Worm (Caenorhabditis elegans): ENCODE results near the gene C17B7.10.

DNA sequence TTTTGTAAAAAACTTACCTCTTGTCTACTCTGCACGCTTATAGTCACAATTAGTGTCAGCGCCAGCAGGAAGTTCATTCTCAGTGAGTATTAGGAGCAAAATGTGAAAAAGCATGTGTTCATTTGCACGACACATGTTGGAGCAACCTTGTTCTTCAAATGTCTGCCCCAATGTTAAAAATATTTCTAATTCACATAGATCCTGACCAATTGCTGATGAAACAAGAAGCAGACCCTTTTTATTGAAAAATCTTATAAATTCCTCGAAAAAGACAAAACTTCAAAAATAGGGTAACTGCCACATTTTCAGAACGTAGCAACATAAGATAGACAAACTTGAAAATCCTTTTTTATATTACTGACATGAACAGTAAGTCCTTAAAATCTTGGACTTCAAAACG, 17.6 kb downstream of the C17B7.10 start, which contains the start of gene C17B7.8:
- TF ChIP-seq bed-1 (GFP tag; IDR thresholded peaks at IDR 0.05), result no peak
- no peak for TF ChIP-seq efl-1 (GFP tag; optimal IDR thresholded peaks at IDR 0.05)
- TF ChIP-seq nfyb-1 (GFP tag; IDR thresholded peaks at IDR 0.05), result no peak
- TF ChIP-seq D2030.7 (GFP tag; IDR thresholded peaks at IDR 0.05), result no peak
- no peak for TF ChIP-seq ztf-18 (tag; optimal IDR thresholded peaks at IDR 0.05)
- no peak for TF ChIP-seq zfh-2 (GFP tag; conservative IDR thresholded peaks at IDR 0.05)
- TF ChIP-seq mcd-1 (GFP tag; IDR thresholded peaks at IDR 0.05), result no peak
- no peak for TF ChIP-seq F33H1.4 (GFP tag; IDR thresholded peaks at IDR 0.05)
- no peak for TF ChIP-seq snpc-4 (GFP tag; optimal IDR thresholded peaks at IDR 0.05)
- TF ChIP-seq snpc-4 (tag; optimal IDR thresholded peaks at IDR 0.05), result no peak
- no peak for TF ChIP-seq ets-4 (GFP tag; optimal IDR thresholded peaks at IDR 0.05)
- no peak for TF ChIP-seq xnd-1 (tag; optimal IDR thresholded peaks at IDR 0.05)

All from whole organism, young adult.